Worm (Caenorhabditis elegans) whole organism, L1 larva: ENCODE measurements around the gene F15E6.10.

Source experiments
- F16B12.6 ChIP-seq: fragments of 150-350 bp; optimal IDR thresholded peaks from 2 replicates; lab custom pipeline; 2014; ENCODE audit warnings: missing biosample characterization, missing genetic modification characterization
- aly-2 ChIP-seq: fragments of 150-350 bp; optimal IDR thresholded peaks from 2 replicates; lab custom pipeline; 2014; ENCODE audit warnings: missing biosample characterization, missing genetic modification characterization
- ceh-8 ChIP-seq: fragments of 200-800 bp; sonication (Bioruptor generic); optimal IDR thresholded peaks from 2 replicates; lab custom pipeline; 2018; ENCODE audit warnings: mild to moderate bottlenecking, missing genetic modification characterization, moderate library complexity, missing compliant biosample characterization
- dpl-1 ChIP-seq, 3 experiments: fragments of 150-350 bp in 2 of 3; sonication (generic microtip) in 1 of 3; optimal IDR thresholded peaks; 2 replicates each; lab custom pipeline; 2014 to 2017; ENCODE audit warnings: missing biosample characterization in 3 of 3, missing genetic modification characterization in 3 of 3, missing genetic modification reagents in 3 of 3
- efl-1 ChIP-seq, 4 experiments: fragments of 150-350 bp; optimal IDR thresholded peaks in 3 of 4; peaks in 1 of 4; 1 replicate in 1 of 4; 2 replicates in 3 of 4; lab custom pipeline; 2014; ENCODE audit warnings: missing biosample characterization in 2 of 4, missing genetic modification characterization in 2 of 4, missing genetic modification reagents in 2 of 4
- hlh-4 ChIP-seq: sonication (generic microtip); optimal IDR thresholded peaks from 2 replicates; lab custom pipeline; 2016; ENCODE audit warnings: mild to moderate bottlenecking, missing genetic modification characterization, missing compliant biosample characterization
- isw-1 ChIP-seq: fragments of 200-800 bp; sonication (Bioruptor generic); IDR thresholded peaks from 2 replicates; pipeline ENCODE4 v1.3.6; 2022; ENCODE audit warnings: missing genetic modification characterization, missing compliant biosample characterization
- jun-1 ChIP-seq: fragments of 150-350 bp; optimal IDR thresholded peaks from 2 replicates; lab custom pipeline; 2014; ENCODE audit warnings: missing biosample characterization, missing genetic modification reagents, missing genetic modification characterization
- lin-35 ChIP-seq, 2 experiments: fragments of 150-350 bp; optimal IDR thresholded peaks; 2 replicates each; lab custom pipeline; 2014; ENCODE audit warnings: missing biosample characterization in 2 of 2, missing genetic modification characterization in 2 of 2, missing genetic modification reagents in 2 of 2
- lir-3 ChIP-seq: sonication (generic microtip); optimal IDR thresholded peaks from 2 replicates; lab custom pipeline; 2016; ENCODE audit warnings: mild to moderate bottlenecking, missing genetic modification characterization, moderate library complexity, missing compliant biosample characterization; ENCODE audit not compliant: poor library complexity
- mab-9 ChIP-seq: fragments of 200-800 bp; sonication (Bioruptor generic); IDR thresholded peaks from 2 replicates; pipeline ENCODE4 v1.3.6; 2022; ENCODE audit warnings: missing genetic modification reagents, missing genetic modification characterization, missing compliant biosample characterization
- mdl-1 ChIP-seq, 2 experiments: fragments of 150-350 bp; optimal IDR thresholded peaks; 2 replicates each; lab custom pipeline; 2014 to 2017; ENCODE audit warnings: missing biosample characterization in 2 of 2, missing genetic modification characterization in 2 of 2, inconsistent platforms in 1 of 2
- nhr-76 ChIP-seq: sonication (generic microtip); optimal IDR thresholded peaks from 2 replicates; lab custom pipeline; 2017; ENCODE audit warnings: missing biosample characterization, missing genetic modification characterization
- nhr-85 ChIP-seq: sonication (generic microtip); peaks from one replicate; lab custom pipeline; 2016; ENCODE audit warnings: missing genetic modification characterization, inconsistent platforms, missing compliant biosample characterization
- nhr-90 ChIP-seq: sonication (generic microtip); optimal IDR thresholded peaks from 2 replicates; lab custom pipeline; 2016; ENCODE audit warnings: mild to moderate bottlenecking, missing genetic modification characterization, missing compliant biosample characterization; ENCODE audit not compliant: poor library complexity
- pax-3 ChIP-seq: fragments of 200-800 bp; sonication (Bioruptor generic); optimal IDR thresholded peaks from 2 replicates; lab custom pipeline; 2018; ENCODE audit warnings: mild to moderate bottlenecking, missing genetic modification characterization, moderate library complexity, missing compliant biosample characterization
- pqm-1 ChIP-seq: sonication (generic microtip); optimal IDR thresholded peaks from 3 replicates; lab custom pipeline; 2017; ENCODE audit warnings: missing biosample characterization, missing genetic modification characterization
- sox-4 ChIP-seq: sonication (generic microtip); optimal IDR thresholded peaks from 2 replicates; lab custom pipeline; 2016; ENCODE audit warnings: missing genetic modification characterization, missing compliant biosample characterization
- sptf-1 ChIP-seq: fragments of 150-350 bp; optimal IDR thresholded peaks from 2 replicates; lab custom pipeline; 2014; ENCODE audit warnings: missing biosample characterization, missing genetic modification characterization
- unc-30 ChIP-seq: sonication (generic microtip); optimal IDR thresholded peaks from 2 replicates; lab custom pipeline; 2017; ENCODE audit warnings: missing biosample characterization, missing genetic modification characterization
- zip-4 ChIP-seq: fragments of 200-800 bp; sonication (Bioruptor generic); optimal IDR thresholded peaks from 2 replicates; lab custom pipeline; 2018; ENCODE audit warnings: mild to moderate bottlenecking, missing genetic modification characterization, moderate library complexity, missing compliant biosample characterization

The F15E6.10 gene

ce11 chrIV:4317638-4318037, 25.0 kb downstream of the F15E6.10 start:
- TF ChIP-seq zip-4 (peak; percentile 18), isw-1 (GFP tag; lab: Robert Waterston, UW) (no peak), nhr-90 (tag; lab: Kevin White, UChicago) (no peak), lir-3 (tag; lab: Kevin White, UChicago) (no peak)

ce11 chrIV:4318056-4318455, 25.4 kb downstream of the F15E6.10 start:
- TF ChIP-seq zip-4 (peak; percentile 65), unc-30 (no peak), F16B12.6 (no peak), nhr-76 (tag; lab: Kevin White, UChicago) (no peak)

DNA sequence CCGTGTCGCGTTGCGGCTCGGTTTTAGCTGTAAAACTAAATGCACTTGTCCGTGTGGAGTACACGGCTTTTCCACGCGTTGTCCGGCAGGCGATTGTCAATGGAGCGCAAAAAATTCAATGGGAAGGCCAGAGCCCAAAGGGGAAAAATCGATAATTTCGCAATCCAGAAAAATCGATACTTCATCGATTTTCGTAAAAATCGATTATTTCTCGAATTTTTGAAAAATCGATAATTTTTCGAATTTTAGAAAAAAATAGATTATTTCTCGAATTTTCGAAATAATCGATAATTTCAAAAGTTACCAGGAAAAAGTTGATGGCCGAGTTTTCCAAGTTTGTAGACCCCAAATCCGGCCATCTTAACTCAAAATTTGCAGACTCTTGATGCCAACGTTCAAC, 26.8 kb downstream of the F15E6.10 start:
- no peak for TF ChIP-seq mdl-1 (tag; optimal IDR thresholded peaks at IDR 0.05; lab: Kevin White, UChicago)

ce11 chrIV:4326445-4326844, 33.8 kb downstream of the F15E6.10 start, which contains the start of gene trpl-2:
TSS of gene trpl-2 (plus strand) at chrIV:4326654.
- TF ChIP-seq lin-35 (GFP tag; optimal IDR thresholded peaks at IDR 0.05; lab: Kevin White, UChicago) (peak in 1 of 2 experiments; percentile 31), nhr-76 (tag; lab: Kevin White, UChicago) (no peak), hlh-4 (no peak), dpl-1 (GFP tag; optimal IDR thresholded peaks at IDR 0.05; lab: Kevin White, UChicago) (peak in 1 of 3 experiments; percentile 18), pax-3 (tag; lab: Kevin White, UChicago) (no peak), jun-1 (tag; lab: Kevin White, UChicago) (no peak)

DNA sequence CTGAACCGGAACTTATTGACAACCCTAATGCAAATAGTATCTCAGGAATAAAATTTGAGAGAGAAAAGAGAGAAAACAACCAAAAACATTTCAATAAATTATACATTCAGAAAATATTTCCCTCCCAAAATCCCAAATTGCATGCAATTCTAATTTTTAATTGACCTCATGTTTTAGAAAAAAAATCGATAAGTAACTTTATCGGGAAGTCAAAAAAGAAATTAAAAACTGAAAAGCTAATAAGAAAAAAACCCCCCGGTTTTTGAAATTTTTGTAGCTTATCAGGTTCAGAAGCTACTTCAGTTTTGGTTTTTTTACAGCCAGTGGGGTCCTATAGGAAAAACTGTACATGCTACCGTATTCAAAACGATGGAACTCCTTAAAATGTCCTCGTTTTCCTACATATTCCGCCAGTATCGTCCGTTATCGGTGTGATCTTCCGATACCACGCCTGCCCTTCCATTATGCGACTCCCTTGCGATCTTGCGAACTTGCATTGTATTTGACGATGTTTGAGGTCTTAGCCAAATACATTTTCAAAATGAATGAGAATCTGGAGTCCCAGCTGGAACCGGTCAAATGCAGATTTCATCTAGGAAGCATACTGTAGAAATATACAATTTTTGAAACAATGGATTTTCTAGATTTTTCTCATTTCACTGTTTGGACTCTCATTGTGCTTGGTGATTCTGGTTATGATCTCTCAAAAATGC, 43.6 kb downstream of the F15E6.10 start, which contains the start of the genes W03B1.3 and oac-51:
Gene W03B1.3, minus strand, starts transcription at position 101 of the 713 bp plus-strand sequence.
Gene oac-51, plus strand, starts transcription at position 663 of the 713 bp plus-strand sequence.
- no peak for TF ChIP-seq sptf-1 (tag; lab: Kevin White, UChicago)
- TF ChIP-seq nhr-85: peak; percentile 40
- TF ChIP-seq, all 84 proteins: peak for 1

DNA sequence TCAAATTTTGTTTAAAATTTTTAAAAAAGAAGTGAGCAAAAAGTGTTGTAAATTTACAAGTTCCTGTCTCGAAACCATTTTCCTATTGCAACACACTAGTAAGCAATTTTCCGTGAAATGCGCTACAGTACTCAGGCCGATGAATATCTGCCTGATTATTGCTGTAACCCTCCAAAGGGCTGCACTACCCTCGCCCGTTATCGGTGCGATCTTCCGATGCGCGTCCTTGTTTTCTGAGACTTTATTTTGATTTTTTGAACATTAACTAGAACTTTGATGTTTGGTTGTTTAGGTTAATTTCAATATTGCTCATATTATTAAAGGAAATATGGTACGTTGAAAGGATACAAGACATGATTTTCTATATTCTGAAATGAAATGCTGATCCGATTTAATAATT, 45.5 kb downstream of the F15E6.10 start:
- TF ChIP-seq nhr-85 (peak; percentile 86), sox-4 (tag; lab: Kevin White, UChicago) (no peak), pqm-1 (tag; lab: Kevin White, UChicago) (no peak), ceh-8 (GFP tag; lab: Kevin White, UChicago) (no peak), mdl-1 (tag; optimal IDR thresholded peaks at IDR 0.05; lab: Kevin White, UChicago) (no peak), mab-9 (GFP tag; lab: Robert Waterston, UW) (no peak), aly-2 (tag; lab: Kevin White, UChicago) (no peak), efl-1 (optimal IDR thresholded peaks at IDR 0.05; lab: Kevin White, UChicago) (no peak), efl-1 (GFP tag; optimal IDR thresholded peaks at IDR 0.05 in 1 of 2; lab: Kevin White, UChicago) (peak in 1 of 2 experiments; percentile 20)
- TF ChIP-seq, all 84 proteins: peak for 2
